Worm (Caenorhabditis elegans) whole organism, late embryonic: Measurements from ENCODE around the gene ncx-1.

Source experiments
- ama-1 ChIP-seq: fragments of 150-350 bp; optimal IDR thresholded peaks from 2 replicates; lab custom pipeline; 2014
- ceh-18 ChIP-seq: sonication (generic microtip); optimal IDR thresholded peaks from 2 replicates; lab custom pipeline; 2016; ENCODE audit warnings: missing genetic modification characterization, missing compliant biosample characterization
- ceh-30 ChIP-seq: fragments of 150-350 bp; optimal IDR thresholded peaks from 2 replicates; lab custom pipeline; 2014; ENCODE audit warnings: missing biosample characterization, missing genetic modification characterization
- dmd-4 ChIP-seq: sonication (generic microtip); optimal IDR thresholded peaks from 2 replicates; lab custom pipeline; 2016; ENCODE audit warnings: borderline replicate concordance, missing genetic modification characterization, missing compliant biosample characterization
- elt-2 ChIP-seq: sonication (generic microtip); optimal IDR thresholded peaks from 2 replicates; lab custom pipeline; 2016; ENCODE audit warnings: missing genetic modification reagents, missing genetic modification characterization, missing compliant biosample characterization
- fkh-10 ChIP-seq: fragments of 150-350 bp; optimal IDR thresholded peaks from 2 replicates; lab custom pipeline; 2014; ENCODE audit warnings: missing biosample characterization, missing genetic modification reagents, missing genetic modification characterization
- lin-11 ChIP-seq: fragments of 200-800 bp; sonication (Bioruptor generic); optimal IDR thresholded peaks from 2 replicates; lab custom pipeline; 2018; ENCODE audit warnings: mild to moderate bottlenecking, missing genetic modification characterization, missing compliant biosample characterization
- madf-2 ChIP-seq: sonication (generic microtip); optimal IDR thresholded peaks from 2 replicates; lab custom pipeline; 2017; ENCODE audit warnings: missing genetic modification characterization, missing compliant biosample characterization
- nhr-11 ChIP-seq: fragments of 150-350 bp; optimal IDR thresholded peaks from 2 replicates; lab custom pipeline; 2014; ENCODE audit warnings: missing biosample characterization, missing genetic modification characterization
- pqm-1 ChIP-seq: sonication (generic microtip); optimal IDR thresholded peaks from 2 replicates; lab custom pipeline; 2016; ENCODE audit warnings: missing genetic modification characterization, missing compliant biosample characterization
- sox-4 ChIP-seq: sonication (generic microtip); optimal IDR thresholded peaks from 2 replicates; lab custom pipeline; 2017; ENCODE audit warnings: mild to moderate bottlenecking, missing genetic modification characterization, inconsistent platforms, missing compliant biosample characterization
- tbx-2 ChIP-seq: sonication (generic microtip); optimal IDR thresholded peaks from 2 replicates; lab custom pipeline; 2016; ENCODE audit warnings: missing genetic modification characterization, missing compliant biosample characterization
- unc-55 ChIP-seq: sonication (generic microtip); optimal IDR thresholded peaks from 2 replicates; lab custom pipeline; 2017; ENCODE audit warnings: missing biosample characterization, missing genetic modification reagents, missing genetic modification characterization
- zip-5 ChIP-seq: sonication (generic microtip); optimal IDR thresholded peaks from 2 replicates; lab custom pipeline; 2016; ENCODE audit warnings: missing genetic modification characterization, missing compliant biosample characterization

- no peak for TF ChIP-seq ceh-30
- no peak for TF ChIP-seq nhr-11
- no peak for TF ChIP-seq tbx-2 (tag; lab: Kevin White, UChicago)
- no peak for TF ChIP-seq lin-11 (tag; lab: Kevin White, UChicago)
- no peak for TF ChIP-seq pqm-1 (tag; lab: Kevin White, UChicago)
- TF ChIP-seq ama-1 (lab: Kevin White, UChicago) = no peak
- no peak for TF ChIP-seq sox-4 (tag; lab: Kevin White, UChicago)
- no peak for TF ChIP-seq ceh-18 (tag; lab: Kevin White, UChicago)
- no peak for TF ChIP-seq zip-5 (tag; lab: Kevin White, UChicago)
- TF ChIP-seq fkh-10 (GFP tag; lab: Kevin White, UChicago) = no peak
- no peak for TF ChIP-seq dmd-4 (tag; lab: Kevin White, UChicago)
- no peak for TF ChIP-seq madf-2 (tag; lab: Kevin White, UChicago)
- TF ChIP-seq unc-55 = no peak
- no peak for TF ChIP-seq elt-2 (tag; lab: Kevin White, UChicago)
Measured at ce11 chrV:20097164-20097563, 23.3 kb downstream of the ncx-1 start.
